Worm (Caenorhabditis elegans): ENCODE results near the gene C09E8.1.

C09E8.1 gene

ce11 chrII:556185-556584 lies at the start of gene C09E8.1, which contains the start of gene C09E8.6:
Gene C09E8.1 (plus strand): TSS chrII:556485.
Gene C09E8.6 (plus strand): TSS chrII:556497.
- TF ChIP-seq nhr-179 (tag; optimal IDR thresholded peaks at IDR 0.05) = no peak
- no peak for TF ChIP-seq Y53G8AR.9 (GFP tag; conservative IDR thresholded peaks at IDR 0.05)
- no peak for TF ChIP-seq lin-54 (GFP tag; optimal IDR thresholded peaks at IDR 0.05)
- no peak for TF ChIP-seq mel-28 (tag; optimal IDR thresholded peaks at IDR 0.05; ENCODE audit: borderline replicate concordance)

ce11 chrII:508603-509002 lies 47.7 kb upstream of the C09E8.1 start:
- TF ChIP-seq let-526 (GFP tag; IDR thresholded peaks at IDR 0.05) (no peak), ztf-18 (tag; optimal IDR thresholded peaks at IDR 0.05) (no peak), nhr-179 (tag; optimal IDR thresholded peaks at IDR 0.05) (no peak), lsl-1 (GFP tag; optimal IDR thresholded peaks at IDR 0.05) (no peak)

ce11 chrII:509230-509629 lies 47.1 kb upstream of the C09E8.1 start, which contains the start of gene srh-105:
Gene srh-105 (minus strand): TSS chrII:509330.
- TF ChIP-seq nhr-80 (tag; optimal IDR thresholded peaks at IDR 0.05) = no peak
- no peak for TF ChIP-seq bed-2 (GFP tag; IDR thresholded peaks at IDR 0.05)
- no peak for TF ChIP-seq hsf-1 (GFP tag; IDR thresholded peaks at IDR 0.05)
- TF ChIP-seq snpc-3.4 (tag; optimal IDR thresholded peaks at IDR 0.05) = no peak
- no peak for TF ChIP-seq lin-26 (GFP tag; IDR thresholded peaks at IDR 0.05)
- TF ChIP-seq repo-1 (tag; optimal IDR thresholded peaks at IDR 0.05) = no peak

ce11 chrII:511968-512367 lies 44.3 kb upstream of the C09E8.1 start:
- TF ChIP-seq atf-7 (tag; optimal IDR thresholded peaks at IDR 0.05) = no peak
- TF ChIP-seq let-526 (GFP tag; IDR thresholded peaks at IDR 0.05) = no peak
- no peak for TF ChIP-seq tbp1 (GFP tag; optimal IDR thresholded peaks at IDR 0.05)
- TF ChIP-seq somi-1 (GFP tag; optimal IDR thresholded peaks at IDR 0.05) = no peak
- TF ChIP-seq snpc-1.1 (tag; optimal IDR thresholded peaks at IDR 0.05; ENCODE audit: insufficient read depth) = no peak
- TF ChIP-seq hlh-26 (GFP tag; conservative IDR thresholded peaks at IDR 0.05) = no peak
- no peak for TF ChIP-seq ztf-18 (tag; optimal IDR thresholded peaks at IDR 0.05)
- TF ChIP-seq F33H1.4 (GFP tag; IDR thresholded peaks at IDR 0.05) = no peak

ce11 chrII:512630-513029 lies 43.7 kb upstream of the C09E8.1 start:
- TF ChIP-seq mxl-1 (tag; optimal IDR thresholded peaks at IDR 0.05) (no peak), Y53F4B.3 (GFP tag; IDR thresholded peaks at IDR 0.05) (no peak), lir-1 (GFP tag; conservative IDR thresholded peaks at IDR 0.05) (no peak), madf-8 (GFP tag; conservative IDR thresholded peaks at IDR 0.05) (no peak), ztf-3 (GFP tag; optimal IDR thresholded peaks at IDR 0.05) (no peak), atf-7 (tag; optimal IDR thresholded peaks at IDR 0.05) (no peak), attf-6 (GFP tag; IDR thresholded peaks at IDR 0.05) (no peak), Y79H2A.3 (GFP tag; conservative IDR thresholded peaks at IDR 0.05) (no peak), aptf-3 (GFP tag; IDR thresholded peaks at IDR 0.05) (no peak), B0261.1 (tag; optimal IDR thresholded peaks at IDR 0.05) (no peak), snpc-1.1 (tag; optimal IDR thresholded peaks at IDR 0.05; ENCODE audit: insufficient read depth) (no peak), him-1 (tag; optimal IDR thresholded peaks at IDR 0.05) (no peak), madf-10 (tag; optimal IDR thresholded peaks at IDR 0.05) (no peak), D2030.7 (GFP tag; IDR thresholded peaks at IDR 0.05) (no peak), ZK185.1 (tag; optimal IDR thresholded peaks at IDR 0.05; ENCODE audit: poor library complexity, severe bottlenecking) (no peak), snpc-1.3 (tag; optimal IDR thresholded peaks at IDR 0.05; ENCODE audit: insufficient read depth) (no peak), F57C9.4 (tag; optimal IDR thresholded peaks at IDR 0.05) (no peak), ztf-6 (GFP tag; IDR thresholded peaks at IDR 0.05) (no peak), F37B4.10 (GFP tag; IDR thresholded peaks at IDR 0.05) (no peak), T26A5.8 (tag; optimal IDR thresholded peaks at IDR 0.05) (no peak)

Measured in whole organism, young adult.